Worm (Caenorhabditis elegans) whole organism, L3 larva: ENCODE results near the gene C27D6.12.

ENCODE experiments used
- fkh-10 ChIP-seq: sonication (generic microtip); optimal IDR thresholded peaks from 2 replicates; lab custom pipeline; 2017; ENCODE audit warnings: missing biosample characterization, missing genetic modification reagents, missing genetic modification characterization
- lin-15B ChIP-seq: fragments of 150-350 bp; optimal IDR thresholded peaks from 2 replicates; lab custom pipeline; 2014; ENCODE audit warnings: missing biosample characterization, missing genetic modification characterization
- mdl-1 ChIP-seq: fragments of 150-350 bp; optimal IDR thresholded peaks from 2 replicates; lab custom pipeline; 2014; ENCODE audit warnings: missing biosample characterization, missing genetic modification characterization
- skn-1 ChIP-seq: fragments of 150-350 bp; optimal IDR thresholded peaks from 2 replicates; lab custom pipeline; 2014; ENCODE audit warnings: missing biosample characterization, missing genetic modification characterization

ce11 chrII:5171610-5172009 lies 6.2 kb downstream of the C27D6.12 start, which contains the start of gene C27D6.15:
- TF ChIP-seq fkh-10 (no peak), mdl-1 (tag; lab: Kevin White, UChicago) (no peak), lin-15B (tag; lab: Kevin White, UChicago) (no peak), skn-1 (tag; lab: Kevin White, UChicago) (no peak)
